Fruit fly (Drosophila melanogaster): ENCODE results near the gene CG43965.

- TF ChIP-seq fru (GFP tag; optimal IDR thresholded peaks at IDR 0.05) (no peak), Mio (GFP tag; optimal IDR thresholded peaks at IDR 0.05) (no peak), psq (GFP tag; optimal IDR thresholded peaks at IDR 0.05) (no peak), Jra (GFP tag; optimal IDR thresholded peaks at IDR 0.05) (no peak), CG9705 (GFP tag; optimal IDR thresholded peaks at IDR 0.05) (no peak), CG32264 (GFP tag; optimal IDR thresholded peaks at IDR 0.05) (no peak), CrebA (GFP tag; optimal IDR thresholded peaks at IDR 0.05; ENCODE audit: borderline replicate concordance) (no peak), Rel (GFP tag; optimal IDR thresholded peaks at IDR 0.05) (no peak), Rel (tag; optimal IDR thresholded peaks at IDR 0.05) (no peak)
Observed at dm6 chr3L:8748839-8749238, 23.3 kb upstream of the CG43965 start.
